Worm (Caenorhabditis elegans) whole organism, L1 larva: ENCODE data around the gene F56C9.8.
A peak's percentile ranks its signal among the peaks of the same experiment; 100 is the strongest.

Experiments used
- C04F5.9 ChIP-seq: sonication (generic microtip); optimal IDR thresholded peaks from 2 replicates; lab custom pipeline; 2016; ENCODE audit warnings: missing genetic modification characterization, missing compliant biosample characterization
- C16A3.4 ChIP-seq: fragments of 150-350 bp; optimal IDR thresholded peaks from 2 replicates; lab custom pipeline; 2014; ENCODE audit warnings: missing biosample characterization, missing genetic modification characterization
- aha-1 ChIP-seq: fragments of 150-350 bp; optimal IDR thresholded peaks from 2 replicates; lab custom pipeline; 2014; ENCODE audit warnings: missing biosample characterization, missing genetic modification characterization
- alr-1 ChIP-seq: fragments of 200-800 bp; sonication (Bioruptor generic); optimal IDR thresholded peaks from 2 replicates; lab custom pipeline; 2018; ENCODE audit warnings: borderline replicate concordance, mild to moderate bottlenecking, missing genetic modification characterization, missing compliant biosample characterization
- aly-2 ChIP-seq: fragments of 150-350 bp; optimal IDR thresholded peaks from 2 replicates; lab custom pipeline; 2014; ENCODE audit warnings: missing biosample characterization, missing genetic modification characterization
- ama-1 ChIP-seq: fragments of 150-350 bp; optimal IDR thresholded peaks from 2 replicates; lab custom pipeline; 2014
- ceh-8 ChIP-seq: fragments of 200-800 bp; sonication (Bioruptor generic); optimal IDR thresholded peaks from 2 replicates; lab custom pipeline; 2018; ENCODE audit warnings: mild to moderate bottlenecking, missing genetic modification characterization, moderate library complexity, missing compliant biosample characterization
- ceh-82 ChIP-seq, 3 experiments: fragments of 150-350 bp in 1 of 3; sonication (generic microtip) in 2 of 3; optimal IDR thresholded peaks; 2 replicates each; lab custom pipeline; 2014 to 2017; ENCODE audit warnings: missing biosample characterization in 3 of 3, missing genetic modification characterization in 3 of 3
- ces-1 ChIP-seq: fragments of 150-350 bp; optimal IDR thresholded peaks from 2 replicates; lab custom pipeline; 2014; ENCODE audit warnings: missing biosample characterization, missing genetic modification reagents, missing genetic modification characterization
- dpl-1 ChIP-seq, 3 experiments: fragments of 150-350 bp in 2 of 3; sonication (generic microtip) in 1 of 3; optimal IDR thresholded peaks; 2 replicates each; lab custom pipeline; 2014 to 2017; ENCODE audit warnings: missing biosample characterization in 3 of 3, missing genetic modification characterization in 3 of 3, missing genetic modification reagents in 3 of 3
- efl-1 ChIP-seq, 4 experiments: fragments of 150-350 bp; optimal IDR thresholded peaks in 3 of 4; peaks in 1 of 4; 1 replicate in 1 of 4; 2 replicates in 3 of 4; lab custom pipeline; 2014; ENCODE audit warnings: missing biosample characterization in 2 of 4, missing genetic modification characterization in 2 of 4, missing genetic modification reagents in 2 of 4
- efl-3 ChIP-seq: fragments of 200-800 bp; sonication (Bioruptor generic); optimal IDR thresholded peaks from 2 replicates; lab custom pipeline; 2018; ENCODE audit warnings: mild to moderate bottlenecking, missing genetic modification characterization, missing compliant biosample characterization
- egl-27 ChIP-seq, 2 experiments: fragments of 150-350 bp in 1 of 2; sonication (generic microtip); optimal IDR thresholded peaks; 3 replicates each; lab custom pipeline; 2017 to 2018; ENCODE audit warnings: missing biosample characterization in 2 of 2, missing genetic modification characterization in 2 of 2, missing genetic modification reagents in 2 of 2
- elt-2 ChIP-seq: sonication (generic microtip); optimal IDR thresholded peaks from 2 replicates; lab custom pipeline; 2016; ENCODE audit warnings: missing genetic modification characterization, mild to moderate bottlenecking, inconsistent platforms, missing compliant biosample characterization, missing genetic modification reagents
- ets-5 ChIP-seq: fragments of 200-800 bp; sonication (Bioruptor generic); IDR thresholded peaks from 2 replicates; pipeline ENCODE4 v1.3.6; 2022; ENCODE audit warnings: missing genetic modification characterization, missing compliant biosample characterization
- fkh-10 ChIP-seq: sonication (generic microtip); optimal IDR thresholded peaks from 2 replicates; lab custom pipeline; 2017; ENCODE audit warnings: missing biosample characterization, missing genetic modification reagents, missing genetic modification characterization
- fkh-4 ChIP-seq: sonication (generic microtip); optimal IDR thresholded peaks from 2 replicates; lab custom pipeline; 2016; ENCODE audit warnings: missing compliant biosample characterization, missing genetic modification characterization, borderline replicate concordance
- fkh-8 ChIP-seq: sonication (generic microtip); optimal IDR thresholded peaks from 2 replicates; lab custom pipeline; 2016; ENCODE audit warnings: mild to moderate bottlenecking, missing genetic modification characterization, missing compliant biosample characterization
- fos-1 ChIP-seq: fragments of 150-350 bp; optimal IDR thresholded peaks from 2 replicates; lab custom pipeline; 2014; ENCODE audit warnings: missing biosample characterization, missing genetic modification characterization
- hlh-17 ChIP-seq: fragments of 200-800 bp; sonication (Bioruptor generic); optimal IDR thresholded peaks from 2 replicates; lab custom pipeline; 2018; ENCODE audit warnings: missing genetic modification characterization, mild to moderate bottlenecking, missing compliant biosample characterization, moderate library complexity, borderline replicate concordance
- hpl-2 ChIP-seq: fragments of 150-350 bp; optimal IDR thresholded peaks from 2 replicates; lab custom pipeline; 2014; ENCODE audit warnings: missing biosample characterization, missing genetic modification reagents, missing genetic modification characterization
- irx-1 ChIP-seq: sonication (generic microtip); optimal IDR thresholded peaks from 2 replicates; lab custom pipeline; 2016; ENCODE audit warnings: missing genetic modification characterization, missing compliant biosample characterization
- lin-13 ChIP-seq: fragments of 150-350 bp; optimal IDR thresholded peaks from 2 replicates; lab custom pipeline; 2014; ENCODE audit warnings: missing biosample characterization, missing genetic modification reagents, missing genetic modification characterization
- lin-14 ChIP-seq: fragments of 200-800 bp; sonication (Bioruptor generic); optimal IDR thresholded peaks from 2 replicates; lab custom pipeline; 2018; ENCODE audit warnings: mild to moderate bottlenecking, missing genetic modification characterization, moderate library complexity, missing compliant biosample characterization
- lin-15B ChIP-seq: fragments of 150-350 bp; sonication (generic microtip); optimal IDR thresholded peaks from 3 replicates; lab custom pipeline; 2014; ENCODE audit warnings: missing biosample characterization, missing genetic modification characterization
- lin-39 ChIP-seq: fragments of 150-350 bp; optimal IDR thresholded peaks from 2 replicates; lab custom pipeline; 2014; ENCODE audit warnings: missing biosample characterization, missing genetic modification reagents, missing genetic modification characterization
- lir-3 ChIP-seq: sonication (generic microtip); optimal IDR thresholded peaks from 2 replicates; lab custom pipeline; 2016; ENCODE audit warnings: mild to moderate bottlenecking, missing genetic modification characterization, moderate library complexity, missing compliant biosample characterization; ENCODE audit not compliant: poor library complexity
- lsy-2 ChIP-seq, 2 experiments: fragments of 150-350 bp; optimal IDR thresholded peaks; 2 replicates each; lab custom pipeline; 2014; ENCODE audit warnings: missing biosample characterization in 2 of 2, missing genetic modification characterization in 2 of 2
- mdl-1 ChIP-seq, 2 experiments: fragments of 150-350 bp; optimal IDR thresholded peaks; 2 replicates each; lab custom pipeline; 2014 to 2017; ENCODE audit warnings: missing biosample characterization in 2 of 2, missing genetic modification characterization in 2 of 2, inconsistent platforms in 1 of 2
- nhr-11 ChIP-seq: fragments of 150-350 bp; optimal IDR thresholded peaks from 2 replicates; lab custom pipeline; 2014; ENCODE audit warnings: missing biosample characterization, missing genetic modification characterization
- nhr-12 ChIP-seq: sonication (generic microtip); optimal IDR thresholded peaks from 2 replicates; lab custom pipeline; 2017; ENCODE audit warnings: missing biosample characterization, missing genetic modification characterization
- nhr-19 ChIP-seq: fragments of 200-800 bp; sonication (Bioruptor generic); conservative IDR thresholded peaks from 2 replicates; pipeline ENCODE4 v1.3.6; 2022; ENCODE audit warnings: missing genetic modification characterization, missing compliant biosample characterization
- nhr-20 ChIP-seq: sonication (generic microtip); optimal IDR thresholded peaks from 2 replicates; lab custom pipeline; 2016; ENCODE audit warnings: mild to moderate bottlenecking, missing genetic modification characterization, missing compliant biosample characterization
- nhr-237 ChIP-seq: fragments of 150-350 bp; optimal IDR thresholded peaks from 2 replicates; lab custom pipeline; 2014; ENCODE audit warnings: missing biosample characterization, missing genetic modification characterization
- nhr-47 ChIP-seq: sonication (generic microtip); optimal IDR thresholded peaks from 2 replicates; lab custom pipeline; 2016; ENCODE audit warnings: mild to moderate bottlenecking, missing genetic modification characterization, moderate library complexity, missing compliant biosample characterization
- nhr-76 ChIP-seq: sonication (generic microtip); optimal IDR thresholded peaks from 2 replicates; lab custom pipeline; 2017; ENCODE audit warnings: missing biosample characterization, missing genetic modification characterization
- nhr-77 ChIP-seq: fragments of 150-350 bp; optimal IDR thresholded peaks from 2 replicates; lab custom pipeline; 2014; ENCODE audit warnings: missing biosample characterization, missing genetic modification characterization
- nhr-84 ChIP-seq: sonication (generic microtip); optimal IDR thresholded peaks from 2 replicates; lab custom pipeline; 2017; ENCODE audit warnings: missing biosample characterization, missing genetic modification characterization
- nhr-85 ChIP-seq: sonication (generic microtip); peaks from one replicate; lab custom pipeline; 2016; ENCODE audit warnings: missing genetic modification characterization, inconsistent platforms, missing compliant biosample characterization
- nhr-90 ChIP-seq: sonication (generic microtip); optimal IDR thresholded peaks from 2 replicates; lab custom pipeline; 2016; ENCODE audit warnings: mild to moderate bottlenecking, missing genetic modification characterization, missing compliant biosample characterization; ENCODE audit not compliant: poor library complexity
- pag-3 ChIP-seq: sonication (generic microtip); optimal IDR thresholded peaks from 2 replicates; lab custom pipeline; 2017; ENCODE audit warnings: missing genetic modification characterization, mild to moderate bottlenecking, missing compliant biosample characterization, antibody characterized with exemption, borderline replicate concordance; ENCODE audit not compliant: insufficient read depth
- pax-3 ChIP-seq: fragments of 200-800 bp; sonication (Bioruptor generic); optimal IDR thresholded peaks from 2 replicates; lab custom pipeline; 2018; ENCODE audit warnings: mild to moderate bottlenecking, missing genetic modification characterization, moderate library complexity, missing compliant biosample characterization
- pqm-1 ChIP-seq: sonication (generic microtip); optimal IDR thresholded peaks from 3 replicates; lab custom pipeline; 2017; ENCODE audit warnings: missing biosample characterization, missing genetic modification characterization
- rnt-1 ChIP-seq: sonication (generic microtip); optimal IDR thresholded peaks from 2 replicates; lab custom pipeline; 2016; ENCODE audit warnings: mild to moderate bottlenecking, missing genetic modification characterization, moderate library complexity, missing compliant biosample characterization
- sox-4 ChIP-seq: sonication (generic microtip); optimal IDR thresholded peaks from 2 replicates; lab custom pipeline; 2016; ENCODE audit warnings: missing genetic modification characterization, missing compliant biosample characterization
- sptf-1 ChIP-seq: fragments of 150-350 bp; optimal IDR thresholded peaks from 2 replicates; lab custom pipeline; 2014; ENCODE audit warnings: missing biosample characterization, missing genetic modification characterization
- swsn-7 ChIP-seq: sonication (generic microtip); optimal IDR thresholded peaks from 2 replicates; lab custom pipeline; 2016; ENCODE audit warnings: missing genetic modification characterization, missing compliant biosample characterization
- tlp-1 ChIP-seq: fragments of 150-350 bp; optimal IDR thresholded peaks from 2 replicates; lab custom pipeline; 2014; ENCODE audit warnings: missing biosample characterization, missing genetic modification characterization
- unc-62 ChIP-seq: fragments of 150-350 bp; optimal IDR thresholded peaks from 2 replicates; lab custom pipeline; 2014; ENCODE audit warnings: missing biosample characterization, missing genetic modification reagents, missing genetic modification characterization
- unc-98 ChIP-seq: fragments of 200-800 bp; sonication (Bioruptor generic); IDR thresholded peaks from 2 replicates; pipeline ENCODE4 v1.3.6; 2022; ENCODE audit warnings: missing genetic modification characterization, missing compliant biosample characterization
- xbp-1 ChIP-seq: sonication (generic microtip); optimal IDR thresholded peaks from 2 replicates; lab custom pipeline; 2016; ENCODE audit warnings: missing genetic modification characterization, missing compliant biosample characterization
- zag-1 ChIP-seq: fragments of 150-350 bp; optimal IDR thresholded peaks from 2 replicates; lab custom pipeline; 2014; ENCODE audit warnings: missing biosample characterization, missing genetic modification characterization
- ztf-4 ChIP-seq: fragments of 150-350 bp; optimal IDR thresholded peaks from 2 replicates; lab custom pipeline; 2014; ENCODE audit warnings: missing biosample characterization, missing genetic modification characterization

Gene F56C9.8

DNA sequence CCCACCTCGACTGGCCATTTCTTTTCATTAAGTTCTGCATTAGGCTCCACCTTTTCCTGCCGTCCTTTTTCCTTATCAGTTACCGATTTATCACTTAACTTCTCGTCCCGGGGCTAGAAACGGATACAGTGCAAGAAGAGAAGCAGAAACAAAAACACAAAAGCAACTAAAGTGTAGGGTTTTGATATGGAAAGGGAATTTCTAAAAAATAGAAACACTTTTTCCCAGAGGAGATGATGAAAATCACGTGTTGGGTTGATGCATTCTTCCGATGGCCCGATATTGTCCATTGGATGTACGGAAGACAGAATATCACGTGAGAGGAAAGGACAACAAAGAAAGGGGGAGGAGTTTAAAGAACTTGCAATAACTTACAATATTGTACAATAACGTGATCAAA lies 46.5 kb downstream of the F56C9.8 start:
- TF ChIP-seq lir-3 (tag; lab: Kevin White, UChicago) (no peak), nhr-85 (tag; lab: Kevin White, UChicago) (peak; percentile 96), nhr-47 (peak; percentile 56), lin-15B (no peak), nhr-84 (tag; lab: Kevin White, UChicago) (no peak), lin-13 (GFP tag; lab: Kevin White, UChicago) (peak; percentile 46), lin-14 (peak; percentile 87), nhr-19 (GFP tag; lab: Robert Waterston, UW) (peak; percentile 79), egl-27 (tag; optimal IDR thresholded peaks at IDR 0.05; lab: Kevin White, UChicago) (no peak), pax-3 (tag; lab: Kevin White, UChicago) (no peak), nhr-20 (peak; percentile 97), nhr-76 (no peak), efl-1 (optimal IDR thresholded peaks at IDR 0.05; lab: Kevin White, UChicago) (peak; percentile 2 to 53), efl-1 (GFP tag; optimal IDR thresholded peaks at IDR 0.05 in 1 of 2; lab: Kevin White, UChicago) (peak; percentile 24 to 95), nhr-90 (tag; lab: Kevin White, UChicago) (peak; percentile 82), C04F5.9 (no peak), unc-98 (no peak), ces-1 (GFP tag; lab: Kevin White, UChicago) (no peak), fkh-8 (tag; lab: Kevin White, UChicago) (no peak), irx-1 (peak; percentile 21), fkh-4 (tag; lab: Kevin White, UChicago) (no peak), lsy-2 (tag; optimal IDR thresholded peaks at IDR 0.05; lab: Kevin White, UChicago) (peak; percentile 65 to 68), fos-1 (tag; lab: Kevin White, UChicago) (no peak), zag-1 (tag; lab: Kevin White, UChicago) (no peak), nhr-11 (tag; lab: Kevin White, UChicago) (no peak), ztf-4 (tag; lab: Kevin White, UChicago) (peak; percentile 2), C16A3.4 (tag; lab: Kevin White, UChicago) (peak; percentile 21), ceh-8 (GFP tag; lab: Kevin White, UChicago) (no peak), rnt-1 (tag; lab: Kevin White, UChicago) (peak; percentile 27), efl-3 (no peak), nhr-12 (tag; lab: Kevin White, UChicago) (no peak), sptf-1 (no peak), pag-3 (tag; lab: Kevin White, UChicago) (no peak), nhr-77 (tag; lab: Kevin White, UChicago) (no peak), elt-2 (tag; lab: Kevin White, UChicago) (no peak), tlp-1 (tag; lab: Kevin White, UChicago) (no peak), unc-62 (GFP tag; lab: Kevin White, UChicago) (no peak), aha-1 (tag; lab: Kevin White, UChicago) (no peak), ama-1 (lab: Kevin White, UChicago) (no peak), xbp-1 (peak; percentile 40), sox-4 (tag; lab: Kevin White, UChicago) (no peak), ets-5 (no peak), fkh-10 (no peak), alr-1 (no peak), mdl-1 (tag; optimal IDR thresholded peaks at IDR 0.05; lab: Kevin White, UChicago) (peak in 1 of 2 experiments; percentile 84), pqm-1 (tag; lab: Kevin White, UChicago) (no peak), dpl-1 (GFP tag; optimal IDR thresholded peaks at IDR 0.05; lab: Kevin White, UChicago) (peak in 2 of 3 experiments; percentile 53 to 64), hlh-17 (GFP tag; lab: Kevin White, UChicago) (no peak), swsn-7 (tag; lab: Kevin White, UChicago) (peak; percentile 37), hpl-2 (GFP tag; lab: Kevin White, UChicago) (no peak), aly-2 (tag; lab: Kevin White, UChicago) (no peak), ceh-82 (tag; optimal IDR thresholded peaks at IDR 0.05; lab: Kevin White, UChicago) (peak in 1 of 3 experiments; percentile 8), lin-39 (no peak), nhr-237 (tag; lab: Kevin White, UChicago) (no peak)
